Worm (Caenorhabditis elegans) whole organism, L4/young adult: ENCODE data around the gene ztf-30.

Experiments used
- W03F9.2 ChIP-seq: fragments of 150-350 bp; optimal IDR thresholded peaks from 2 replicates; lab custom pipeline; 2014; ENCODE audit warnings: missing biosample characterization, missing genetic modification characterization
- dao-5 ChIP-seq: sonication (generic microtip); optimal IDR thresholded peaks from 2 replicates; lab custom pipeline; 2016; ENCODE audit warnings: missing genotype, missing genetic modification characterization, moderate library complexity, missing compliant biosample characterization
- him-1 ChIP-seq: sonication (generic microtip); optimal IDR thresholded peaks from 2 replicates; lab custom pipeline; 2016; ENCODE audit warnings: missing genotype, missing genetic modification reagents, missing genetic modification characterization, missing compliant biosample characterization

Gene ztf-30

ce11 chrIII:8597770-8598169, at the start of gene ztf-30:
ztf-30 (minus strand) TSS chrIII:8597870.
- TF ChIP-seq dao-5 (tag; lab: Kevin White, UChicago) (no peak), W03F9.2 (tag; lab: Kevin White, UChicago) (no peak), him-1 (tag; lab: Kevin White, UChicago) (no peak)

ce11 chrIII:8646021-8646420, 48.4 kb upstream of the ztf-30 start:
- TF ChIP-seq dao-5 (tag; lab: Kevin White, UChicago) (no peak), W03F9.2 (tag; lab: Kevin White, UChicago) (no peak), him-1 (tag; lab: Kevin White, UChicago) (no peak)

ce11 chrIII:8643639-8644038, 46.0 kb upstream of the ztf-30 start, which contains the start of gene twk-7:
twk-7 (minus strand) TSS chrIII:8643739.
- TF ChIP-seq W03F9.2 (tag; lab: Kevin White, UChicago) (no peak), him-1 (tag; lab: Kevin White, UChicago) (no peak), dao-5 (tag; lab: Kevin White, UChicago) (no peak)

- no peak for TF ChIP-seq dao-5 (tag; lab: Kevin White, UChicago)
- TF ChIP-seq W03F9.2 (tag; lab: Kevin White, UChicago): peak; percentile 65
Measured at ce11 chrIII:8639188-8639795, 41.6 kb upstream of the ztf-30 start, which contains the start of gene fip-1. fip-1 (plus strand) TSS chrIII:8639745.

- TF ChIP-seq dao-5 (tag; lab: Kevin White, UChicago) (no peak), him-1 (tag; lab: Kevin White, UChicago) (no peak), W03F9.2 (tag; lab: Kevin White, UChicago) (no peak)
Measured at ce11 chrIII:8636803-8637202, 39.1 kb upstream of the ztf-30 start.

ce11 chrIII:8630833-8631232, 33.2 kb upstream of the ztf-30 start, which contains the start of gene dnj-10:
dnj-10 (plus strand) TSS chrIII:8631165.
- TF ChIP-seq him-1 (tag; lab: Kevin White, UChicago) (no peak), W03F9.2 (tag; lab: Kevin White, UChicago) (peak; percentile 81), dao-5 (tag; lab: Kevin White, UChicago) (no peak)

- TF ChIP-seq dao-5 (tag; lab: Kevin White, UChicago) (no peak), him-1 (tag; lab: Kevin White, UChicago) (no peak), W03F9.2 (tag; lab: Kevin White, UChicago) (no peak)
Measured at ce11 chrIII:8628405-8628982, 30.8 kb upstream of the ztf-30 start, which contains the start of the genes polk-1 and gpr-1. polk-1 (minus strand) TSS chrIII:8628590. gpr-1 (plus strand) TSS chrIII:8628932.

ce11 chrIII:8625125-8625524, 27.5 kb upstream of the ztf-30 start:
- TF ChIP-seq dao-5 (tag; lab: Kevin White, UChicago) (no peak), W03F9.2 (tag; lab: Kevin White, UChicago) (no peak), him-1 (tag; lab: Kevin White, UChicago) (no peak)

- TF ChIP-seq him-1 (tag; lab: Kevin White, UChicago) (no peak), W03F9.2 (tag; lab: Kevin White, UChicago) (no peak), dao-5 (tag; lab: Kevin White, UChicago) (no peak)
Measured at ce11 chrIII:8622435-8622834, 24.8 kb upstream of the ztf-30 start, which contains the start of gene ceh-16. ceh-16 (plus strand) TSS chrIII:8622735.

- no peak for TF ChIP-seq dao-5 (tag; lab: Kevin White, UChicago)
- no peak for TF ChIP-seq W03F9.2 (tag; lab: Kevin White, UChicago)
- no peak for TF ChIP-seq him-1 (tag; lab: Kevin White, UChicago)
Measured at ce11 chrIII:8621982-8622381, 24.3 kb upstream of the ztf-30 start.

- TF ChIP-seq him-1 (tag; lab: Kevin White, UChicago): no peak
- TF ChIP-seq W03F9.2 (tag; lab: Kevin White, UChicago): no peak
- no peak for TF ChIP-seq dao-5 (tag; lab: Kevin White, UChicago)
Measured at ce11 chrIII:8621002-8621401, 23.3 kb upstream of the ztf-30 start.

ce11 chrIII:8620259-8620658, 22.6 kb upstream of the ztf-30 start:
- TF ChIP-seq him-1 (tag; lab: Kevin White, UChicago): no peak
- TF ChIP-seq dao-5 (tag; lab: Kevin White, UChicago): no peak
- no peak for TF ChIP-seq W03F9.2 (tag; lab: Kevin White, UChicago)

- TF ChIP-seq W03F9.2 (tag; lab: Kevin White, UChicago) (peak; percentile 37), him-1 (tag; lab: Kevin White, UChicago) (no peak)
Measured at ce11 chrIII:8618412-8618960, 20.8 kb upstream of the ztf-30 start, which contains the start of gene C13G5.2. C13G5.2 (minus strand) TSS chrIII:8618462.
